Fruit fly (Drosophila melanogaster): ENCODE measurements around the gene Bub1.

Gene Bub1

DNA sequence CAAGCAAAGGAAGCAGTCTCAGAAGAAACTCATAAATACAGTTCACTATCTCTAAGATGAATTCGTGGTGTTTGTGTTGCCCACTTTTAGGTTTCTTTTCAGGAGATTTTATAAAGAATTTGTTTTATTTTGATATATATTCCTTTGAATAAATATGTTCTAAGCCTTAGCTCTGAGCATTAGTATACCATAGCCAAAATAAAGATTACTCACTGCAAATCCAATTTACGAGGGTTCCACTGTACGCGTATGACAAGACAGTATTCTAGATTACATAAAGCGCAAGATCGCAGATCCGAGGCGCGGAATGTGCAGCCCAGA is 13.9 kb downstream of the Bub1 start:
- TF ChIP-seq h (optimal IDR thresholded peaks at IDR 0.05) (no peak), ttk (optimal IDR thresholded peaks at IDR 0.05) (no peak), Sin3A (optimal IDR thresholded peaks at IDR 0.05) (no peak), insv (optimal IDR thresholded peaks at IDR 0.05) (no peak), psq (optimal IDR thresholded peaks at IDR 0.05) (no peak), Myc (optimal IDR thresholded peaks at IDR 0.05) (no peak)

- TF ChIP-seq insv (optimal IDR thresholded peaks at IDR 0.05) = no peak
- TF ChIP-seq h (optimal IDR thresholded peaks at IDR 0.05) = no peak
- no peak for TF ChIP-seq ttk (optimal IDR thresholded peaks at IDR 0.05)
- no peak for TF ChIP-seq Myc (optimal IDR thresholded peaks at IDR 0.05)
- no peak for TF ChIP-seq psq (optimal IDR thresholded peaks at IDR 0.05)
- no peak for TF ChIP-seq Sin3A (optimal IDR thresholded peaks at IDR 0.05)
Observed at dm6 chr2L:5292977-5293513, 14.4 kb downstream of the Bub1 start.

DNA sequence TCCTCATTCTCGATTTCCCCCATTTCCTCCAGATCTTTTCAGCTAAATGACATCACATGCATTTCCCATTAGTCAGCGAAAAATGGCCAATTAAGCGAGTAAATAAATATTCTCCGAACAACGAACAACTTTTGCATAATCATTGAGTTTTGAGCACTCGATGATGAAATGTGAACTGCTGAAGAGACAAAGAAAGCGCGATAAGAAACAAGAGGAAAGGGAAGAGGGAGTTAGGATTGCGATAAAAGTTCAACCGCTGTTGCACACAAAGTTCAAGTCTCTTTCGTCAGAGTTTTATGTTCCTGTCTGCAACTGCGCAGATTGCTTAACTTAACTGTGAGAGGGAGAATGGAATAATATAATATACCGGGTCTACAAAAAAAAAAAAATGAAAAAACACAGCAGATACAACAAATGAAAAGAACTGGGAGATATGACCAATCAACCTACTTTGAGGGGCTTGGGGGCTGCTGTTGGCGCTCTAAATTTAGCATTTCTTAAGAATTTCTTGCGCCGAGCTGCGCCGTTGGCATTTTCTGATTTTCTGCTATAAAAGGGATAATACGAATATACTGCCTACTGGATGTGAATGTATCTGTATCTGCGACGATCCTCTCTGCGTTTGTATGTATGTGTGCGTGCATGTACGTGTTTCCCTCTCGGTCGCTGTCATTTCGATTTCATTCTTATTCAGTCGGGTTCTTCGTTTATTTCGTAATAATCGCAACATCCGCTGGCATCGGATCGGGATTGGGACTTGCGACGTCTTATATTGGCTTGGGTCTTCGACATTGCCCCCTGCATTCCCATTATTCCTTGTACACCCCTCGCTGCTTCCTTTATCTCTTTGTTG is 16.0 kb downstream of the Bub1 start:
- no peak for TF ChIP-seq Sin3A (optimal IDR thresholded peaks at IDR 0.05)
- no peak for TF ChIP-seq ttk (optimal IDR thresholded peaks at IDR 0.05)
- TF ChIP-seq h (optimal IDR thresholded peaks at IDR 0.05) = no peak
- TF ChIP-seq psq (optimal IDR thresholded peaks at IDR 0.05) = no peak

- no peak for TF ChIP-seq psq (optimal IDR thresholded peaks at IDR 0.05)
- no peak for TF ChIP-seq insv (optimal IDR thresholded peaks at IDR 0.05)
- no peak for TF ChIP-seq h (optimal IDR thresholded peaks at IDR 0.05)
- TF ChIP-seq ttk (optimal IDR thresholded peaks at IDR 0.05) = no peak
- no peak for TF ChIP-seq Myc (optimal IDR thresholded peaks at IDR 0.05)
- no peak for TF ChIP-seq Sin3A (optimal IDR thresholded peaks at IDR 0.05)
Observed at dm6 chr2L:5295245-5295572, 16.5 kb downstream of the Bub1 start.

dm6 chr2L:5296672-5297288 is 18.1 kb downstream of the Bub1 start:
- TF ChIP-seq insv (optimal IDR thresholded peaks at IDR 0.05) (no peak), psq (optimal IDR thresholded peaks at IDR 0.05) (no peak), h (optimal IDR thresholded peaks at IDR 0.05) (no peak), Myc (optimal IDR thresholded peaks at IDR 0.05) (no peak), ttk (optimal IDR thresholded peaks at IDR 0.05) (no peak), Sin3A (optimal IDR thresholded peaks at IDR 0.05) (no peak)

DNA sequence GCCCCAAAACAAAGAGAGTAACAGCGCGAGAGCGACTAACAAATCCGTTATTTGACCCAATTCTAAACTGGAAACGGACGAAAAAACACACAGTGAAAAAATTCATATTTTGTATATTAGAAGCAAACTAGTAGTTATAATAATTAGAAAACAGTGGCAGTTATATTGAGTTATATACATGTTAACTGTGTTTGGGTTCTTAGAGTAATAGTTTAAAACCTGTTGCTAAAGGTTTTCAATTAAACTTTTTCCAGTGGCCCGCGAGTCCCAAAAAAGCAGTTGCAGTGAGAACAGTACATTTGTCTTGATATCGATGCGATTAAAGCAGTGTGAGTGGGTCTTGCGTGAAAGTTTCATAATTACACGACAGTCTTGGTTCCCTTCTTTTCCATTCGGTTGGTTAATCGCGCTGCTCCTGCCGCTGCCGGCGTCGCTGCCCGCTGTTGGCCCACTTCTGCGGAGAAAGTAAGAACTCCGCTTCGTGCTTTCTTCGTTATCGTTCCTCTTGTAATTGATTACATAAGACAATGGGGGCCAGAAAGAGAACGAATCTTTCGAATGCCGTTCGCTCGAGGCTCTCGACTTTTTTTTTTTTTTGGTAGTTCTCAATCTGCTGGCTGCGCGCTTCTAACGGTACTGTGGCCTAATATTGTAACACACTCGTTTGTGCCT is 18.8 kb downstream of the Bub1 start:
- TF ChIP-seq insv (optimal IDR thresholded peaks at IDR 0.05) = no peak
- no peak for TF ChIP-seq Myc (optimal IDR thresholded peaks at IDR 0.05)
- TF ChIP-seq psq (optimal IDR thresholded peaks at IDR 0.05) = no peak
- TF ChIP-seq Sin3A (optimal IDR thresholded peaks at IDR 0.05) = no peak
- no peak for TF ChIP-seq h (optimal IDR thresholded peaks at IDR 0.05)
- TF ChIP-seq ttk (optimal IDR thresholded peaks at IDR 0.05) = no peak

- TF ChIP-seq psq (optimal IDR thresholded peaks at IDR 0.05) (no peak), ttk (optimal IDR thresholded peaks at IDR 0.05) (no peak), insv (optimal IDR thresholded peaks at IDR 0.05) (no peak)
Observed at dm6 chr2L:5297961-5298311, 19.3 kb downstream of the Bub1 start.

- TF ChIP-seq h (optimal IDR thresholded peaks at IDR 0.05) (no peak), psq (optimal IDR thresholded peaks at IDR 0.05) (no peak), insv (optimal IDR thresholded peaks at IDR 0.05) (no peak), Sin3A (optimal IDR thresholded peaks at IDR 0.05) (no peak), Myc (optimal IDR thresholded peaks at IDR 0.05) (no peak), ttk (optimal IDR thresholded peaks at IDR 0.05) (no peak)
Observed at dm6 chr2L:5298978-5299627, 20.4 kb downstream of the Bub1 start.

DNA sequence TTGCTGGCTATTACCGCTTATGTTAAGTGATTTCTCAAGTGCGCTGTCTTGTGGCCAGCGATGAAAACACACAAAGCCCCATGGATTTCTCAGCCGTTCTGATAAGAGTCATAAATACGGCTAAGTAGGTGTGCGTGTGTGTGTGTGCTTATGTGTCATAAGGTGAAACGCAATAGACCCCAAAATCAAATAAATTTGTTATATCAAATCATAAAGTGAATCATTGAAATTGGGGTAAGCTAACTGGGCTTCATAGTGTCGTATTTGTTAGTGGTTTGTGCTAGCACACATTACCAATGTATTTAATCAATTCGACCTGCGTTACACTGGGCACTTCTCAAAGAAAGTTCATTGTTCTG is 20.9 kb downstream of the Bub1 start:
- TF ChIP-seq Sin3A (optimal IDR thresholded peaks at IDR 0.05) (no peak), psq (optimal IDR thresholded peaks at IDR 0.05) (no peak)

DNA sequence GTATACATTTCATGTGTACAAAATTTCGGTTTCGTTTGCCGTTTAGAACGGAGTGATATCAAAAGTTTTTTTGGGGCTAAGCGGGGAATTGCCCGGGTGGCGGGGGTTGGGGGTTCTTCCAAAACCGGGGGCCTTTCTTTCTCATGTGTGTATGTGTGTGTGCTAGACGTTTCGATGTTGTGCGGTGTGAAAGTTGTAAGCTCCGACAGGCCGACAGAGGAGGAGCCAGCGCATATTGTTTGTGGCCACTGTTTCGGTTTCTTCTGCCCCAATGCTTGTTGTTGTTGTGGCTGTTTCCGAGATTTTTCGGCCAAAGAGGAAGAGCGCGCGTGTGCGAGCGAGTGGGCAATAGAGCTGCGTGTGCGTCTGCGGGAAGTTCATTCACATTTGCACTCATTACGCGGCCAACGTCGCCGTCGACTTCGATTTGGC is 21.6 kb downstream of the Bub1 start:
- no peak for TF ChIP-seq insv (optimal IDR thresholded peaks at IDR 0.05)
- TF ChIP-seq ttk (optimal IDR thresholded peaks at IDR 0.05) = no peak
- no peak for TF ChIP-seq h (optimal IDR thresholded peaks at IDR 0.05)
- TF ChIP-seq Sin3A (optimal IDR thresholded peaks at IDR 0.05) = no peak
- no peak for TF ChIP-seq Myc (optimal IDR thresholded peaks at IDR 0.05)
- no peak for TF ChIP-seq psq (optimal IDR thresholded peaks at IDR 0.05)

dm6 chr2L:5300785-5301616 is 22.3 kb downstream of the Bub1 start:
- TF ChIP-seq h (optimal IDR thresholded peaks at IDR 0.05) = no peak

DNA sequence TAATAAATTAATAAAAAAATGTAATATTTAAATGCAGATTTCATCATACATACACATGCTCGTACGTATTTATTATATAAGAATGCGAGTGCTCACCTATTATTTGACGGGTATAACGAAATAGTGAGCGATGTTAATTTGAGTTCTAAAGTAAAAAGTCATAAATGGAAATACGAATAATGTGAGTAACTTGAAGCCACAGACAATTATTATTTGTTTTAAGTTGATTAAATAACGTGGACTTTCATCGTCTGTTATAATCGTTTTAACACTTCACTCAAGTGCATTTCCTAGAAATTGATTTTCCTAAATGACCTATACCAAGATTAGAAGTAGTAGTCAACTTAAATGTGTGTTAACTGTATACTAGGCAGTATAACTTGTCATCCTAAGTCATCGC is 23.6 kb downstream of the Bub1 start:
- TF ChIP-seq ttk (optimal IDR thresholded peaks at IDR 0.05) (no peak), psq (optimal IDR thresholded peaks at IDR 0.05) (no peak), insv (optimal IDR thresholded peaks at IDR 0.05) (no peak), Myc (optimal IDR thresholded peaks at IDR 0.05) (no peak), h (optimal IDR thresholded peaks at IDR 0.05) (no peak), Sin3A (optimal IDR thresholded peaks at IDR 0.05) (no peak)
